Fruit fly (Drosophila melanogaster) whole organism, pupa: Measurements from ENCODE around the gene CG9338.

ENCODE experiments used
- CG10348 ChIP-seq: fragments of 200-800 bp; sonication (Bioruptor generic); IDR thresholded peaks from 2 replicates; pipeline ENCODE4 v1.3.6; 2022; ENCODE audit warnings: missing biosample characterization, missing genetic modification characterization
- CG12605 ChIP-seq: fragments of 200-800 bp; sonication (Bioruptor generic); IDR thresholded peaks from 2 replicates; pipeline ENCODE4 v1.3.6; 2022; ENCODE audit warnings: missing biosample characterization, missing genetic modification characterization
- CG32121 ChIP-seq: fragments of 200-800 bp; sonication (Bioruptor generic); IDR thresholded peaks from 2 replicates; pipeline ENCODE4 v1.3.6; 2022; ENCODE audit warnings: missing biosample characterization, missing genetic modification characterization
- CG34367 ChIP-seq: fragments of 200-800 bp; sonication (Bioruptor generic); optimal IDR thresholded peaks from 2 replicates; lab custom pipeline; 2018; ENCODE audit warnings: missing biosample characterization, mild to moderate bottlenecking, missing genetic modification characterization
- EcR ChIP-seq: fragments of 200-800 bp; sonication (Bioruptor generic); optimal IDR thresholded peaks from 3 replicates; lab custom pipeline; 2019; ENCODE audit warnings: missing biosample characterization, missing genetic modification characterization, mild to moderate bottlenecking, moderate library complexity, missing genetic modification reagents
- Pif1A ChIP-seq: fragments of 200-800 bp; sonication (Bioruptor generic); optimal IDR thresholded peaks from 3 replicates; lab custom pipeline; 2016; ENCODE audit warnings: missing biosample characterization, missing genetic modification characterization
- Pif1B ChIP-seq: fragments of 200-800 bp; sonication (Bioruptor generic); optimal IDR thresholded peaks from 3 replicates; lab custom pipeline; 2016; ENCODE audit warnings: missing biosample characterization, missing genetic modification characterization
- Snoo ChIP-seq: fragments of 200-800 bp; sonication (Bioruptor generic); optimal IDR thresholded peaks from 3 replicates; lab custom pipeline; 2017; ENCODE audit warnings: missing biosample characterization, mild to moderate bottlenecking, missing genetic modification characterization, inconsistent platforms
- fd96Ca ChIP-seq: fragments of 200-800 bp; sonication (Bioruptor generic); IDR thresholded peaks from 3 replicates; pipeline ENCODE4 v1.3.6; 2022; ENCODE audit warnings: missing biosample characterization, missing genetic modification characterization
- gl ChIP-seq: fragments of 200-800 bp; sonication (Bioruptor generic); optimal IDR thresholded peaks from 2 replicates; lab custom pipeline; 2018; ENCODE audit warnings: missing biosample characterization, mild to moderate bottlenecking, missing genetic modification characterization
- rn ChIP-seq: fragments of 200-800 bp; sonication (Bioruptor generic); IDR thresholded peaks from 2 replicates; pipeline ENCODE4 v1.3.6; 2022; ENCODE audit warnings: missing biosample characterization, missing genetic modification characterization

- TF ChIP-seq rn (GFP tag; lab: Robert Waterston, UW) (no peak), Snoo (tag; lab: Kevin White, UChicago) (no peak), fd96Ca (GFP tag; lab: Robert Waterston, UW) (no peak), Pif1A (GFP tag; lab: Kevin White, UChicago) (no peak), Pif1B (GFP tag; lab: Kevin White, UChicago) (no peak), CG12605 (GFP tag; lab: Robert Waterston, UW) (no peak), CG10348 (GFP tag; lab: Robert Waterston, UW) (no peak), CG34367 (tag; lab: Kevin White, UChicago) (no peak), gl (tag; lab: Kevin White, UChicago) (no peak), EcR (GFP tag; lab: Kevin White, UChicago) (no peak), CG32121 (GFP tag; lab: Robert Waterston, UW) (no peak)
Observed at dm6 chr2L:20867381-20867780, 2.4 kb downstream of the CG9338 start, which contains the start of gene CG31675.
